Fruit fly (Drosophila melanogaster) whole organism, embryonic: ENCODE results near the gene mRpS7.

ENCODE experiments used
- Aef1 ChIP-seq: fragments of 200-800 bp; sonication (Bioruptor generic); IDR thresholded peaks from 3 replicates; pipeline ENCODE4 v1.3.6; 2022; ENCODE audit warnings: missing biosample characterization, missing genetic modification characterization
- Awh ChIP-seq: fragments of 200-800 bp; sonication (Bioruptor generic); IDR thresholded peaks from 2 replicates; pipeline ENCODE4, ENCODE4 v1.3.6; 2022; ENCODE audit warnings: missing biosample characterization, missing genetic modification characterization
- Blimp-1 ChIP-seq: fragments of 200-800 bp; sonication (Bioruptor generic); optimal IDR thresholded peaks from 3 replicates; lab custom pipeline; 2018; ENCODE audit warnings: missing biosample characterization, missing genetic modification characterization, mild to moderate bottlenecking, moderate library complexity, missing genetic modification reagents
- CG10431 ChIP-seq: fragments of 200-800 bp; sonication (Bioruptor generic); optimal IDR thresholded peaks from 3 replicates; lab custom pipeline; 2018; ENCODE audit warnings: missing biosample characterization, mild to moderate bottlenecking, missing genetic modification characterization
- CG10654 ChIP-seq: fragments of 200-800 bp; sonication (Bioruptor generic); optimal IDR thresholded peaks from 2 replicates; lab custom pipeline; 2016; ENCODE audit warnings: missing biosample characterization, missing genetic modification characterization
- CG11247 ChIP-seq: fragments of 200-800 bp; sonication (Bioruptor generic); IDR thresholded peaks from 2 replicates; pipeline ENCODE4 v1.3.6; 2022; ENCODE audit warnings: missing biosample characterization, missing genetic modification characterization
- CG11696 ChIP-seq: fragments of 200-800 bp; sonication (Bioruptor generic); IDR thresholded peaks from 2 replicates; pipeline ENCODE4 v1.3.6; 2022; ENCODE audit warnings: missing biosample characterization, missing genetic modification characterization
- CG12104 ChIP-seq: fragments of 200-800 bp; sonication (Bioruptor generic); optimal IDR thresholded peaks from 3 replicates; lab custom pipeline; 2016; ENCODE audit warnings: missing biosample characterization, missing genetic modification characterization
- CG14050 ChIP-seq: fragments of 200-800 bp; sonication (Bioruptor generic); IDR thresholded peaks from 3 replicates; pipeline ENCODE4 v1.3.6; 2022; ENCODE audit warnings: missing biosample characterization, missing genetic modification characterization
- CG14710 ChIP-seq: fragments of 200-800 bp; sonication (Bioruptor generic); optimal IDR thresholded peaks from 3 replicates; lab custom pipeline; 2019; ENCODE audit warnings: missing biosample characterization, mild to moderate bottlenecking, missing genetic modification characterization, moderate library complexity
- CG15269 ChIP-seq: fragments of 200-800 bp; sonication (Bioruptor generic); optimal IDR thresholded peaks from 2 replicates; lab custom pipeline; 2018; ENCODE audit warnings: missing biosample characterization, mild to moderate bottlenecking, missing genetic modification characterization, moderate library complexity
- CG16863 ChIP-seq: fragments of 200-800 bp; sonication (Bioruptor generic); optimal IDR thresholded peaks from 3 replicates; lab custom pipeline; 2016; ENCODE audit warnings: missing biosample characterization, missing genetic modification characterization
- CG17385 ChIP-seq: fragments of 200-800 bp; sonication (Bioruptor generic); optimal IDR thresholded peaks from 3 replicates; lab custom pipeline; 2018; ENCODE audit warnings: missing biosample characterization, mild to moderate bottlenecking, missing genetic modification characterization
- CG18262 ChIP-seq: fragments of 200-800 bp; optimal IDR thresholded peaks from 3 replicates; lab custom pipeline; 2019; ENCODE audit warnings: missing biosample characterization, mild to moderate bottlenecking, missing genetic modification characterization, moderate library complexity
- CG18476 ChIP-seq: fragments of 200-800 bp; sonication (Bioruptor generic); optimal IDR thresholded peaks from 2 replicates; lab custom pipeline; 2016; ENCODE audit warnings: missing biosample characterization, mild to moderate bottlenecking, missing genetic modification characterization
- CG2678 ChIP-seq: fragments of 200-800 bp; sonication (Bioruptor generic); optimal IDR thresholded peaks from 3 replicates; lab custom pipeline; 2019; ENCODE audit warnings: missing biosample characterization, mild to moderate bottlenecking, missing genetic modification characterization, moderate library complexity
- CG31365 ChIP-seq: fragments of 200-800 bp; sonication (Bioruptor generic); optimal IDR thresholded peaks from 2 replicates; lab custom pipeline; 2018; ENCODE audit warnings: missing biosample characterization, mild to moderate bottlenecking, missing genetic modification characterization
- CG3726 ChIP-seq: fragments of 200-800 bp; sonication (Bioruptor generic); IDR thresholded peaks from 3 replicates; pipeline ENCODE4, ENCODE4 v1.3.6; 2022; ENCODE audit warnings: missing biosample characterization, missing genetic modification characterization
- CG3838 ChIP-seq: fragments of 200-800 bp; sonication (Bioruptor generic); optimal IDR thresholded peaks from 3 replicates; lab custom pipeline; 2016; ENCODE audit warnings: missing biosample characterization, missing genetic modification characterization
- CG4328 ChIP-seq: fragments of 200-800 bp; sonication (Bioruptor generic); optimal IDR thresholded peaks from 3 replicates; lab custom pipeline; 2017; ENCODE audit warnings: missing biosample characterization, missing genetic modification reagents, missing genetic modification characterization
- CG4617 ChIP-seq: fragments of 200-800 bp; sonication (Bioruptor generic); optimal IDR thresholded peaks from 3 replicates; lab custom pipeline; 2016; ENCODE audit warnings: missing biosample characterization, missing genetic modification characterization, borderline replicate concordance
- CG4820 ChIP-seq: fragments of 200-800 bp; sonication (Bioruptor generic); optimal IDR thresholded peaks from 3 replicates; lab custom pipeline; 2016; ENCODE audit warnings: missing biosample characterization, missing genetic modification characterization
- CG6254 ChIP-seq: fragments of 200-800 bp; sonication (Bioruptor generic); optimal IDR thresholded peaks from 3 replicates; lab custom pipeline; 2017; ENCODE audit warnings: mild to moderate bottlenecking, missing biosample characterization, missing genetic modification reagents, missing genetic modification characterization
- CG6689 ChIP-seq: fragments of 200-800 bp; sonication (Bioruptor generic); IDR thresholded peaks from 2 replicates; pipeline ENCODE4 v1.3.6; 2022; ENCODE audit warnings: missing biosample characterization, missing genetic modification characterization
- CG6765 ChIP-seq: fragments of 200-800 bp; sonication (Bioruptor generic); optimal IDR thresholded peaks from 3 replicates; lab custom pipeline; 2017; ENCODE audit warnings: missing biosample characterization, mild to moderate bottlenecking, missing genetic modification characterization
- CG8290 ChIP-seq, 3 experiments: fragments of 200-800 bp; sonication (Bioruptor generic); optimal IDR thresholded peaks; 2 replicates each; lab custom pipeline; 2016 to 2019; ENCODE audit warnings: missing biosample characterization in 3 of 3, missing genetic modification characterization in 3 of 3, mild to moderate bottlenecking in 2 of 3, moderate library complexity in 1 of 3
- CG8924 ChIP-seq: fragments of 200-800 bp; optimal IDR thresholded peaks from 3 replicates; lab custom pipeline; 2019; ENCODE audit warnings: missing biosample characterization, mild to moderate bottlenecking, missing genetic modification characterization, moderate library complexity
- Dad ChIP-seq: fragments of 200-800 bp; sonication (Bioruptor generic); optimal IDR thresholded peaks from 3 replicates; lab custom pipeline; 2016; ENCODE audit warnings: missing biosample characterization, missing genetic modification characterization
- E2f2 ChIP-seq: fragments of 200-800 bp; sonication (Bioruptor generic); IDR thresholded peaks from 2 replicates; pipeline ENCODE4 v1.3.6; 2022; ENCODE audit warnings: missing biosample characterization, missing genetic modification characterization
- Fer1 ChIP-seq: fragments of 200-800 bp; sonication (Bioruptor generic); optimal IDR thresholded peaks from 2 replicates; lab custom pipeline; 2017; ENCODE audit warnings: missing biosample characterization, mild to moderate bottlenecking, missing genetic modification characterization
- MTF-1 ChIP-seq: fragments of 200-800 bp; sonication (Bioruptor generic); optimal IDR thresholded peaks from 2 replicates; lab custom pipeline; 2018; ENCODE audit warnings: missing biosample characterization, mild to moderate bottlenecking, missing genetic modification characterization, borderline replicate concordance
- NC2α ChIP-seq: fragments of 200-800 bp; sonication (Bioruptor generic); optimal IDR thresholded peaks from 2 replicates; lab custom pipeline; 2016; ENCODE audit warnings: missing biosample characterization, missing genetic modification characterization
- NK7.1 ChIP-seq: fragments of 200-800 bp; sonication (Bioruptor generic); optimal IDR thresholded peaks from 3 replicates; lab custom pipeline; 2016; ENCODE audit warnings: missing biosample characterization, missing genetic modification characterization
- Sry-β ChIP-seq: fragments of 200-800 bp; sonication (Bioruptor generic); optimal IDR thresholded peaks from 2 replicates; lab custom pipeline; 2018; ENCODE audit warnings: missing biosample characterization, mild to moderate bottlenecking, missing genetic modification characterization, moderate library complexity
- Stat92E ChIP-seq, 3 experiments: fragments of >200 bp in 2 of 3; fragments of 200-800 bp in 1 of 3; sonication (Bioruptor generic) in 1 of 3; optimal IDR thresholded peaks; 2 replicates each; lab custom pipeline; 2017 to 2019; ENCODE audit warnings: missing biosample characterization in 3 of 3, missing genetic modification characterization in 3 of 3, mild to moderate bottlenecking in 1 of 3, moderate library complexity in 1 of 3
- cad ChIP-seq: fragments of >200 bp; optimal IDR thresholded peaks from 2 replicates; lab custom pipeline; 2017; ENCODE audit warnings: missing biosample characterization, missing genetic modification characterization
- croc ChIP-seq: fragments of 200-800 bp; sonication (Bioruptor generic); conservative IDR thresholded peaks from 3 replicates; pipeline ENCODE4 v1.3.6; 2022; ENCODE audit warnings: missing biosample characterization, missing genetic modification characterization
- esg ChIP-seq: fragments of 200-800 bp; sonication (Bioruptor generic); conservative IDR thresholded peaks from 2 replicates; pipeline ENCODE4 v1.3.6; 2022; ENCODE audit warnings: missing biosample characterization, missing genetic modification characterization
- grn ChIP-seq: fragments of 200-800 bp; sonication (Bioruptor generic); optimal IDR thresholded peaks from 3 replicates; lab custom pipeline; 2017; ENCODE audit warnings: missing biosample characterization, missing genetic modification characterization
- lola ChIP-seq, 3 experiments: fragments of >200 bp in 2 of 3; fragments of 200-800 bp in 1 of 3; sonication (Bioruptor generic) in 1 of 3; optimal IDR thresholded peaks; 2 replicates each; lab custom pipeline; 2017 to 2019; ENCODE audit warnings: missing biosample characterization in 3 of 3, missing genetic modification characterization in 3 of 3, mild to moderate bottlenecking in 1 of 3, moderate library complexity in 1 of 3
- lov ChIP-seq, 2 experiments: fragments of 200-800 bp in 1 of 2; fragments of >200 bp in 1 of 2; sonication (Bioruptor generic) in 1 of 2; IDR thresholded peaks in 1 of 2; optimal IDR thresholded peaks in 1 of 2; 2 replicates in 1 of 2; 3 replicates in 1 of 2; pipeline versions ENCODE4 v1.3.6 to Lab custom; 2017 to 2022; ENCODE audit warnings: missing biosample characterization in 1 of 2, missing genetic modification characterization in 1 of 2
- rib ChIP-seq: fragments of 200-800 bp; sonication (Bioruptor generic); IDR thresholded peaks from 2 replicates; pipeline ENCODE4 v1.3.6; 2022; ENCODE audit warnings: missing biosample characterization, missing genetic modification characterization
- salm ChIP-seq: fragments of 200-800 bp; sonication (Bioruptor generic); optimal IDR thresholded peaks from 2 replicates; lab custom pipeline; 2018; ENCODE audit warnings: missing biosample characterization, mild to moderate bottlenecking, missing genetic modification characterization
- slbo ChIP-seq: fragments of 200-800 bp; sonication (Bioruptor generic); IDR thresholded peaks from 2 replicates; pipeline ENCODE4 v1.3.6; 2022; ENCODE audit warnings: missing biosample characterization, missing genetic modification characterization
- toy ChIP-seq: fragments of 200-800 bp; sonication (Bioruptor generic); IDR thresholded peaks from 2 replicates; pipeline ENCODE4 v1.3.6; 2022; ENCODE audit warnings: missing biosample characterization, missing genetic modification characterization
- twi ChIP-seq: fragments of 200-800 bp; optimal IDR thresholded peaks from 2 replicates; lab custom pipeline; 2019; ENCODE audit warnings: missing biosample characterization, mild to moderate bottlenecking, missing genetic modification characterization, moderate library complexity
- unc-4 ChIP-seq: fragments of 200-800 bp; sonication (Bioruptor generic); IDR thresholded peaks from 2 replicates; pipeline ENCODE4 v1.3.6; 2022; ENCODE audit warnings: missing biosample characterization, missing genetic modification characterization; ENCODE audit not compliant: partially characterized antibody
- z ChIP-seq: fragments of 200-800 bp; sonication (Bioruptor generic); IDR thresholded peaks from 3 replicates; pipeline ENCODE4 v1.3.6; 2022; ENCODE audit warnings: missing biosample characterization, missing genetic modification characterization
- zen2 ChIP-seq: fragments of 200-800 bp; sonication (Bioruptor generic); IDR thresholded peaks from 3 replicates; pipeline ENCODE4 v1.3.6; 2022; ENCODE audit warnings: missing biosample characterization, missing genetic modification characterization; ENCODE audit not compliant: partially characterized antibody
- zfh1 ChIP-seq: fragments of 200-800 bp; sonication (Bioruptor generic); IDR thresholded peaks from 3 replicates; pipeline ENCODE4 v1.3.6; 2022; ENCODE audit warnings: missing biosample characterization, missing genetic modification characterization

mRpS7 gene

dm6 chr2L:10342471-10342870 is 44.0 kb upstream of the mRpS7 start, which contains the start of gene Sps2 (continued):
- TF ChIP-seq CG8924 (no peak), CG18476 (GFP tag; lab: Kevin White, UChicago) (no peak), CG18262 (tag; lab: Kevin White, UChicago) (no peak), cad (GFP tag; lab: Kevin White, UChicago) (no peak), MTF-1 (GFP tag; lab: Kevin White, UChicago) (no peak), rib (GFP tag; lab: Robert Waterston, UW) (no peak), CG12104 (GFP tag; lab: Kevin White, UChicago) (no peak), NK7.1 (GFP tag; lab: Kevin White, UChicago) (no peak), E2f2 (GFP tag; lab: Robert Waterston, UW) (peak; percentile 46; the same call in 1 of the 2 replicates), CG6689 (GFP tag; lab: Robert Waterston, UW) (no peak), CG11247 (no peak), Awh (GFP tag; lab: Robert Waterston, UW) (no peak), esg (GFP tag; lab: Robert Waterston, UW) (no peak), CG3726 (no peak), z (no peak), CG10654 (GFP tag; lab: Kevin White, UChicago) (no peak), Aef1 (GFP tag; lab: Robert Waterston, UW) (no peak), lov (optimal IDR thresholded peaks at IDR 0.05; lab: Kevin White, UChicago) (no peak), lov (GFP tag; IDR thresholded peaks at IDR 0.05; lab: Robert Waterston, UW) (no peak), CG16863 (GFP tag; lab: Kevin White, UChicago) (no peak), croc (GFP tag; lab: Robert Waterston, UW) (no peak), CG4617 (GFP tag; lab: Kevin White, UChicago) (peak; percentile 35), NC2α (no peak), lola (GFP tag; optimal IDR thresholded peaks at IDR 0.05; lab: Kevin White, UChicago) (no peak), toy (GFP tag; lab: Robert Waterston, UW) (no peak), CG4328 (GFP tag; lab: Kevin White, UChicago) (no peak), CG10431 (GFP tag; lab: Kevin White, UChicago) (no peak), CG4820 (GFP tag; lab: Kevin White, UChicago) (no peak), CG17385 (no peak), CG14710 (tag; lab: Kevin White, UChicago) (peak; percentile 45), twi (tag; lab: Kevin White, UChicago) (no peak), Blimp-1 (GFP tag; lab: Kevin White, UChicago) (no peak), zfh1 (GFP tag; lab: Robert Waterston, UW) (0 out of 3 replicates have a peak, but pooled peaks have one; percentile 13), CG11696 (GFP tag; lab: Robert Waterston, UW) (no peak), CG2678 (tag; lab: Kevin White, UChicago) (no peak), CG8290 (GFP tag; optimal IDR thresholded peaks at IDR 0.05; lab: Kevin White, UChicago) (peak; percentile 48), CG8290 (tag; optimal IDR thresholded peaks at IDR 0.05; lab: Kevin White, UChicago) (peak in 1 of 2 experiments; percentile 53), Stat92E (GFP tag; optimal IDR thresholded peaks at IDR 0.05; lab: Kevin White, UChicago) (peak in 1 of 3 experiments; percentile 39), CG14050 (GFP tag; lab: Robert Waterston, UW) (no peak), unc-4 (GFP tag; lab: Robert Waterston, UW) (peak; percentile 78), CG3838 (no peak), CG6765 (GFP tag; lab: Kevin White, UChicago) (no peak), Dad (no peak), CG6254 (no peak), CG31365 (tag; lab: Kevin White, UChicago) (no peak), Sry-β (GFP tag; lab: Kevin White, UChicago) (no peak), grn (GFP tag; lab: Kevin White, UChicago) (peak; percentile 94), zen2 (no peak; the same call in 2 of the 3 replicates), Fer1 (GFP tag; lab: Kevin White, UChicago) (no peak), CG15269 (no peak), slbo (no peak; the same call in 1 of the 2 replicates), salm (tag; lab: Kevin White, UChicago) (no peak)
